Fruit fly (Drosophila melanogaster): ENCODE results near the gene ry.

Gene ry

DNA sequence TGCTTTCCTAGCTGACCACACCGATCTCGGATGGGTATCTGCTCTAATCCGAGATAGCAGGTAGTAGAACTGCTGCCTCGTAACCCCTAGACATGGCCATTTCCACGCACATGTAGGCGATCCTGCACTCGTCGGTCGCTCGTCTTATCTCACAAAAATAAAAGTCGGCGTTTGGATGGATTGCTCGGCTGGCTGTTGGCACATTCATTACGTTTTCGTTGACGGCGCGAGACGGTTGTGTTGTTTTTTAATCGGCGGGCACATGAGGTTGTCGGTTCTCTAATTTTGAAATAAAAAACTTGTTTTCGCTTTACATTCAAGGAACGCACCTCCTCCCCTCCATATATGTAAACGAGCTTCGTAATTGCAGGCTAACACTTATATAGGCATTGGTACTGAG is at the start of gene ry:
ry (plus strand) TSS at position 206 of the 400 bp plus-strand sequence.
- no peak for TF ChIP-seq D1 (tag; optimal IDR thresholded peaks at IDR 0.05)
- TF ChIP-seq CG32121 (GFP tag; IDR thresholded peaks at IDR 0.05) = peak; percentile 14; the same call in 1 of the 2 replicates

- peak; percentile 49; the same call in 1 of the 2 replicates for TF ChIP-seq CG12605 (GFP tag; IDR thresholded peaks at IDR 0.05)
- no peak for TF ChIP-seq CG32121 (GFP tag; IDR thresholded peaks at IDR 0.05)
Observed at dm6 chr3R:12982982-12983633, 49.2 kb upstream of the ry start.

DNA sequence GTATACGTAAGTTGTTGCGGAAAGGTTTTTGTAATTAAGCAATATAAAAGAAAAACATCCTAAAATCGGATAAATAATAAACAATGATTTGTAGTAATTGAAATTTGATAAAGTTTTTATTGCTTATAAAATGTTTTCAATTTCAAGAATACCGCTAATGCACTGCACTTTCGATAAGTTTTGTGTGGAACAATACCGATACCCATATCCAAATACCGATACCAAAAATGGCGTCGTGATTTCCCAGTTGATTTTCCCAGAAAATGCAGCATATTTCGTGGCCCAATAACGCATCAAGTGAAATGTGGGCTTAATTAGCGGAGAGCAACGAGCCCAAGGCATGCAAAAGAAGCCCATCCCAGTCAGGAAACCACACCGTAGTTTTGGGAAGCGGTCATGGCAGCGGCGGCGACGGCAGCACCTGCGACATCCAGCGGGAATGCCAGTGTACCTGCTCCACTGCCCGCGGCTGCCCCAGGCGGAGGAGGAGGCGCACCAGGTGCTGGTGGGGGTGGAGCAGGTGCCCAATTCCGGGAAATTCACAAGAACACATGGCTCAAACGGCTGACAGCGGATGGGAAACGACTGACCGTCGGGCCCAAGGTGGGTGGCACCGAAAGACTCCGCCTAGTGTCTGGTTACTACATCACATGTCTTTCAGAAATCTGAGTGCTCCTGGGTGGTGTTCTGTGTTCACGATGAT is 46.3 kb upstream of the ry start, which contains the start of gene CG31342:
CG31342 (plus strand) TSS at position 214 of the 703 bp plus-strand sequence.
- TF ChIP-seq Pif1B (GFP tag; optimal IDR thresholded peaks at IDR 0.05) = no peak
- peak; percentile 38 for TF ChIP-seq CG9948 (tag; optimal IDR thresholded peaks at IDR 0.05)
- TF ChIP-seq Pif1A (GFP tag; optimal IDR thresholded peaks at IDR 0.05) = no peak
- no peak; the same call in 1 of the 2 replicates for TF ChIP-seq Ets98B (GFP tag; IDR thresholded peaks at IDR 0.05)
- TF ChIP-seq CG17806 (tag; optimal IDR thresholded peaks at IDR 0.05) = peak; percentile 27
- no peak for TF ChIP-seq CG10348 (GFP tag; IDR thresholded peaks at IDR 0.05)
- TF ChIP-seq Snoo (tag; optimal IDR thresholded peaks at IDR 0.05) = peak; percentile 6
- peak; percentile 27; the same call in 1 of the 2 replicates for TF ChIP-seq CG32121 (GFP tag; IDR thresholded peaks at IDR 0.05)
- TF ChIP-seq CG34367 (tag; optimal IDR thresholded peaks at IDR 0.05) = no peak
- TF ChIP-seq CG15710 (tag; optimal IDR thresholded peaks at IDR 0.05) = peak; percentile 34

DNA sequence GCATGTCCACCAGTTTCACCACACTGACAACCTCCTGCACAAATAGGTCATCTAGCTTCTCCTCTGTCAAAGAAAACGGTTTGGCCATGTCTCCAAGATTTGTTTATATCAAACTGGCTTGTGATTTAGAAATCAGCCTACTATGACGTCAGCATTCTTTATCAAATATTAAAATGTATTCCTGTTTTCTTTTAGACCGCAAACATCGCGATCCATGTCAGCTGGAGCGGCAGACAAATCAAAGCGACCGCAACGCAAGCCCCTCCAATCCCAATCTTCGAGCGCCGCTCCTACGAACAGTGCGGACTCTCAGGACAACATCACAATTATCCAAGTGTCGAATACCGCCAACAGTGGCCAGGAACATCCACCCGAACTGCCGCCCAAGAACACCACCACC is 43.9 kb upstream of the ry start, which contains the start of gene CG14383:
CG14383 (minus strand) TSS at position 101 of the 400 bp plus-strand sequence.
- no peak for TF ChIP-seq D1 (tag; optimal IDR thresholded peaks at IDR 0.05)
- TF ChIP-seq CG34367 (tag; optimal IDR thresholded peaks at IDR 0.05) = no peak
- TF ChIP-seq EcR (GFP tag; optimal IDR thresholded peaks at IDR 0.05) = no peak
- no peak for TF ChIP-seq CG10348 (GFP tag; IDR thresholded peaks at IDR 0.05)

DNA sequence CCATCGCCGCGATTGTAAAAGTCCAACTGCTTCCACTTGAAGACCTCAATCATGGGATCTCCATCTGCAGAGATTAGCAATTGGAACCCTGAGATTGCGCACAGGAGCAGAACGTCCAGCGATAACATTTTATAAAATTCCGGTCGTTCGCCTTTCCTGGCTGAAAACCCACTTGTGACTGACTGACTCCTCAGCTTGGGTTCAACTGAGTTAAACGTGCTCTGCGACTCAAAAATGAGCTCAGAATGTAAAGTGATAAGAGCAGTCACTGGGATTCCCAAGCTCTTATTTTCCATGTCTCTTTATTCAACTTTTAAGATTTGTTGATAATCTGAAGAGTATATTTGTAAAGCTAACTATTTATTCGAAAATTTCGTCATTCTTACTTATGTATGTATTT is 39.3 kb upstream of the ry start, which contains the start of gene yellow-f:
yellow-f (minus strand) TSS at position 184 of the 400 bp plus-strand sequence.
- TF ChIP-seq gl (tag; optimal IDR thresholded peaks at IDR 0.05) (no peak), CG15710 (tag; optimal IDR thresholded peaks at IDR 0.05) (no peak), CG13204 (GFP tag; optimal IDR thresholded peaks at IDR 0.05) (no peak), EcR (GFP tag; optimal IDR thresholded peaks at IDR 0.05) (peak; percentile 92)

DNA sequence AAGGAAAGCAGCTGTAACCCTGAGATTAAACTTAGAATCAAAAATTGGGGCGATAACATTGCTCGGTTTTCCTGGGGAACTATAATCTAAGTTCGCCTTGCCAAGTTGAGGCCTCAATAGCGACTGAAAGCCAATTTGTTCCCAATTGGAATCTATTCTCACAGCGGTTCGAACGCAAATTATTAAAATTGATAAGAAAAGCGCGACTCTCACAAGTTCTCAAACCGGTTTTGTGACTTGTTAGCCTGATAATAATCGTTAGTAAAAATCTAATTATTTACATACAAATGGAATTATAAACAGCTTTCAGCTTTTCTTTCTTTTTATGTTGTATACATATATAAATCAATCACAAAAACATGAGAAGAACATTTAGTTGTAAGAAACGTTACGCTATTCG is 37.3 kb upstream of the ry start, which contains the start of gene yellow-f2:
yellow-f2 (minus strand) TSS at position 101 of the 400 bp plus-strand sequence.
- TF ChIP-seq Pif1A (GFP tag; optimal IDR thresholded peaks at IDR 0.05) = no peak
- TF ChIP-seq rn (GFP tag; IDR thresholded peaks at IDR 0.05) = no peak

DNA sequence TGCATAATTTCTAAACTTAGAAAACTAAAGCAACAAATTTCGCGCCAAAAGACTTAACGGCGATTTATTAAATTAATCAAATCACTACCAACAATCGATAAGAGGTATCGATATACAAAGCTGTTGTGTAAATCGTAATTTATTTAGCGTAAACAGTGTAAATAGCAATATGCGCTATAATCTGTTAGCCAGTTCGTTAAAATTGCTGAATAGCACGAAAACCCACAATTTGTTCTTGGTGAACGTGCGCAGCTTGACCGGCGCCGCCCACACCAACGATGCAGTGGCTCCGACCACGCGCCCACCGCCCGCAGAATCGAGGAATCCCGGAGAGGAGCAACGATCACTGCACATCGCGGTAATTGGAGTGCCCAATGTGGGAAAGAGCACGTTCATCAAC is 36.8 kb upstream of the ry start, which contains the start of gene CG7488:
CG7488 (plus strand) TSS at position 99 of the 400 bp plus-strand sequence.
- no peak for TF ChIP-seq Snoo (tag; optimal IDR thresholded peaks at IDR 0.05)
- TF ChIP-seq CG13204 (GFP tag; optimal IDR thresholded peaks at IDR 0.05) = no peak
- TF ChIP-seq CG17806 (tag; optimal IDR thresholded peaks at IDR 0.05) = no peak
- TF ChIP-seq CG15710 (tag; optimal IDR thresholded peaks at IDR 0.05) = no peak
- TF ChIP-seq Pif1B (GFP tag; optimal IDR thresholded peaks at IDR 0.05) = no peak
- TF ChIP-seq CG9948 (tag; optimal IDR thresholded peaks at IDR 0.05) = no peak
- TF ChIP-seq CG34367 (tag; optimal IDR thresholded peaks at IDR 0.05) = no peak
- no peak for TF ChIP-seq Ets98B (GFP tag; IDR thresholded peaks at IDR 0.05)
- TF ChIP-seq gl (tag; optimal IDR thresholded peaks at IDR 0.05) = no peak
- TF ChIP-seq CG32121 (GFP tag; IDR thresholded peaks at IDR 0.05) = no peak
- no peak for TF ChIP-seq fd96Ca (GFP tag; IDR thresholded peaks at IDR 0.05)
- TF ChIP-seq CG10348 (GFP tag; IDR thresholded peaks at IDR 0.05) = no peak

dm6 chr3R:12997550-12998233 is 34.6 kb upstream of the ry start, which contains the start of the genes CG17327, CG44194 and CG7518:
CG17327 (minus strand) TSS chr3R:12997726.
CG44194 (minus strand) TSS chr3R:12997726.
CG7518 (plus strand) TSS chr3R:12998089.
- no peak for TF ChIP-seq CG15710 (tag; optimal IDR thresholded peaks at IDR 0.05)
- TF ChIP-seq Ets98B (GFP tag; IDR thresholded peaks at IDR 0.05) = 0 out of 2 replicates have a peak, but pooled peaks have one; percentile 15
- TF ChIP-seq CG4496 (GFP tag; IDR thresholded peaks at IDR 0.05) = 0 out of 3 replicates have a peak, but pooled peaks have one; percentile 11
- no peak for TF ChIP-seq CG17806 (tag; optimal IDR thresholded peaks at IDR 0.05)

Measured in whole organism, pupa.